Fruit fly (Drosophila melanogaster) whole organism, embryonic: Measurements from ENCODE around the gene sff.

Source experiments
- Bteb2 ChIP-seq: fragments of 200-800 bp; sonication (Bioruptor generic); optimal IDR thresholded peaks from 2 replicates; lab custom pipeline; 2016; ENCODE audit warnings: missing biosample characterization, missing genetic modification characterization
- CG12659 ChIP-seq: fragments of 200-800 bp; sonication (Bioruptor generic); optimal IDR thresholded peaks from 3 replicates; lab custom pipeline; 2017; ENCODE audit warnings: mild to moderate bottlenecking, missing biosample characterization, missing genetic modification reagents, missing genetic modification characterization
- CG14050 ChIP-seq: fragments of 200-800 bp; sonication (Bioruptor generic); IDR thresholded peaks from 3 replicates; pipeline ENCODE4 v1.3.6; 2022; ENCODE audit warnings: missing biosample characterization, missing genetic modification characterization
- CG15269 ChIP-seq: fragments of 200-800 bp; sonication (Bioruptor generic); optimal IDR thresholded peaks from 2 replicates; lab custom pipeline; 2018; ENCODE audit warnings: missing biosample characterization, mild to moderate bottlenecking, missing genetic modification characterization, moderate library complexity
- CG15514 ChIP-seq: fragments of 200-800 bp; sonication (Bioruptor generic); optimal IDR thresholded peaks from 3 replicates; lab custom pipeline; 2017; ENCODE audit warnings: missing biosample characterization, missing genetic modification characterization, mild to moderate bottlenecking, moderate library complexity, missing genetic modification reagents
- CG15601 ChIP-seq: fragments of 200-800 bp; sonication (Bioruptor generic); optimal IDR thresholded peaks from 3 replicates; lab custom pipeline; 2019; ENCODE audit warnings: missing biosample characterization, mild to moderate bottlenecking, missing genetic modification characterization, moderate library complexity
- CG1647 ChIP-seq: fragments of 200-800 bp; sonication (Bioruptor generic); optimal IDR thresholded peaks from 3 replicates; lab custom pipeline; 2016; ENCODE audit warnings: missing biosample characterization, missing genetic modification characterization
- CG17186 ChIP-seq: fragments of 200-800 bp; sonication (Bioruptor generic); optimal IDR thresholded peaks from 3 replicates; lab custom pipeline; 2017; ENCODE audit warnings: missing biosample characterization, missing genetic modification reagents, missing genetic modification characterization
- CG17802 ChIP-seq: fragments of 200-800 bp; sonication (Bioruptor generic); optimal IDR thresholded peaks from 2 replicates; lab custom pipeline; 2018; ENCODE audit warnings: missing biosample characterization, mild to moderate bottlenecking, missing genetic modification characterization, moderate library complexity
- CG18262 ChIP-seq: fragments of 200-800 bp; optimal IDR thresholded peaks from 3 replicates; lab custom pipeline; 2019; ENCODE audit warnings: missing biosample characterization, mild to moderate bottlenecking, missing genetic modification characterization, moderate library complexity
- CG3065 ChIP-seq: fragments of 200-800 bp; sonication (Bioruptor generic); optimal IDR thresholded peaks from 2 replicates; lab custom pipeline; 2016; ENCODE audit warnings: missing biosample characterization, missing genetic modification characterization
- CG3281 ChIP-seq: fragments of 200-800 bp; sonication (Bioruptor generic); optimal IDR thresholded peaks from 3 replicates; lab custom pipeline; 2017; ENCODE audit warnings: missing biosample characterization, mild to moderate bottlenecking, missing genetic modification characterization
- CG3847 ChIP-seq: fragments of 200-800 bp; sonication (Bioruptor generic); IDR thresholded peaks from 2 replicates; pipeline ENCODE4 v1.3.6; 2022; ENCODE audit warnings: missing biosample characterization, missing genetic modification characterization
- CG6654 ChIP-seq: fragments of 200-800 bp; sonication (Bioruptor generic); optimal IDR thresholded peaks from 2 replicates; lab custom pipeline; 2017; ENCODE audit warnings: missing biosample characterization, mild to moderate bottlenecking, missing genetic modification characterization
- CG7786 ChIP-seq: fragments of 200-800 bp; sonication (Bioruptor generic); optimal IDR thresholded peaks from 2 replicates; lab custom pipeline; 2016; ENCODE audit warnings: missing biosample characterization, missing genetic modification characterization
- CG8089 ChIP-seq: fragments of 200-800 bp; sonication (Bioruptor generic); optimal IDR thresholded peaks from 3 replicates; lab custom pipeline; 2016; ENCODE audit warnings: missing biosample characterization, missing genetic modification characterization
- CG8290 ChIP-seq, 3 experiments: fragments of 200-800 bp; sonication (Bioruptor generic); optimal IDR thresholded peaks; 2 replicates each; lab custom pipeline; 2016 to 2019; ENCODE audit warnings: missing biosample characterization in 3 of 3, missing genetic modification characterization in 3 of 3, mild to moderate bottlenecking in 2 of 3, moderate library complexity in 1 of 3
- CG8944 ChIP-seq: fragments of 200-800 bp; sonication (Bioruptor generic); optimal IDR thresholded peaks from 3 replicates; lab custom pipeline; 2016; ENCODE audit warnings: missing biosample characterization, missing genetic modification characterization
- CG9437 ChIP-seq: fragments of 200-800 bp; sonication (Bioruptor generic); optimal IDR thresholded peaks from 2 replicates; lab custom pipeline; 2018; ENCODE audit warnings: missing biosample characterization, mild to moderate bottlenecking, missing genetic modification characterization
- CTCF ChIP-seq: fragments of 200-800 bp; sonication (Bioruptor generic); optimal IDR thresholded peaks from 2 replicates; lab custom pipeline; 2017; ENCODE audit warnings: missing biosample characterization, mild to moderate bottlenecking, missing genetic modification characterization, moderate library complexity
- Dbx ChIP-seq: fragments of 200-800 bp; sonication (Bioruptor generic); IDR thresholded peaks from 3 replicates; pipeline ENCODE4 v1.3.6; 2022; ENCODE audit warnings: missing biosample characterization, missing genetic modification characterization
- Dll ChIP-seq: fragments of 200-800 bp; sonication (Bioruptor generic); IDR thresholded peaks from 4 replicates; pipeline ENCODE4 v1.3.6; 2022; ENCODE audit warnings: missing biosample characterization, missing genetic modification characterization; ENCODE audit not compliant: partially characterized antibody
- Dp ChIP-seq: fragments of 200-800 bp; sonication (Bioruptor generic); optimal IDR thresholded peaks from 2 replicates; lab custom pipeline; 2018; ENCODE audit warnings: missing biosample characterization, mild to moderate bottlenecking, missing genetic modification characterization, moderate library complexity
- E2f1 ChIP-seq: fragments of 200-800 bp; sonication (Bioruptor generic); IDR thresholded peaks from 2 replicates; pipeline ENCODE4 v1.3.6; 2022; ENCODE audit warnings: missing biosample characterization, missing genetic modification characterization
- Lhr ChIP-seq: fragments of 200-800 bp; sonication (Bioruptor generic); optimal IDR thresholded peaks from 3 replicates; lab custom pipeline; 2017; ENCODE audit warnings: mild to moderate bottlenecking, missing biosample characterization, missing genetic modification reagents, missing genetic modification characterization
- Med ChIP-seq: fragments of 200-800 bp; sonication (Bioruptor generic); peaks from one replicate; lab custom pipeline; 2016; ENCODE audit warnings: missing biosample characterization, missing genetic modification characterization, mild to moderate bottlenecking, inconsistent platforms, moderate library complexity
- Nf-YC ChIP-seq: fragments of 200-800 bp; optimal IDR thresholded peaks from 3 replicates; lab custom pipeline; 2019; ENCODE audit warnings: missing biosample characterization, mild to moderate bottlenecking, missing genetic modification characterization, moderate library complexity
- Opbp ChIP-seq: fragments of 200-800 bp; sonication (Bioruptor generic); IDR thresholded peaks from 3 replicates; pipeline ENCODE4 v1.3.6; 2022; ENCODE audit warnings: missing biosample characterization, missing genetic modification characterization; ENCODE audit not compliant: partially characterized antibody
- Rfx ChIP-seq: fragments of 200-800 bp; sonication (Bioruptor generic); IDR thresholded peaks from 2 replicates; pipeline ENCODE4 v1.3.6; 2022; ENCODE audit warnings: missing biosample characterization, missing genetic modification characterization
- Usf ChIP-seq: fragments of 200-800 bp; sonication (Bioruptor generic); optimal IDR thresholded peaks from 2 replicates; lab custom pipeline; 2017; ENCODE audit warnings: missing genotype, missing biosample characterization, missing genetic modification characterization
- YL-1 ChIP-seq: fragments of 200-800 bp; sonication (Bioruptor generic); optimal IDR thresholded peaks from 3 replicates; lab custom pipeline; 2017; ENCODE audit warnings: missing biosample characterization, mild to moderate bottlenecking, missing genetic modification characterization
- ab ChIP-seq: fragments of 200-800 bp; sonication (Bioruptor generic); optimal IDR thresholded peaks from 2 replicates; lab custom pipeline; 2016; ENCODE audit warnings: missing biosample characterization, missing genetic modification characterization
- abd-A ChIP-seq: fragments of 200-800 bp; sonication (Bioruptor generic); optimal IDR thresholded peaks from 3 replicates; lab custom pipeline; 2019; ENCODE audit warnings: missing biosample characterization, mild to moderate bottlenecking, missing genetic modification characterization, moderate library complexity
- cas ChIP-seq: fragments of 200-800 bp; sonication (Bioruptor generic); IDR thresholded peaks from 2 replicates; pipeline ENCODE4 v1.3.6; 2022; ENCODE audit warnings: missing biosample characterization, missing genetic modification characterization
- chinmo ChIP-seq: fragments of 200-800 bp; sonication (Bioruptor generic); IDR thresholded peaks from 4 replicates; pipeline ENCODE4 v1.3.6; 2022; ENCODE audit warnings: missing biosample characterization, missing genetic modification characterization; ENCODE audit not compliant: partially characterized antibody
- emc ChIP-seq: fragments of 200-800 bp; sonication (Bioruptor generic); optimal IDR thresholded peaks from 2 replicates; lab custom pipeline; 2016; ENCODE audit warnings: missing biosample characterization, missing genetic modification characterization
- en ChIP-seq: fragments of 200-800 bp; sonication (Bioruptor generic); optimal IDR thresholded peaks from 2 replicates; lab custom pipeline; 2016; ENCODE audit warnings: missing biosample characterization, missing genetic modification characterization
- fd3F ChIP-seq: fragments of 200-800 bp; sonication (Bioruptor generic); optimal IDR thresholded peaks from 2 replicates; lab custom pipeline; 2018; ENCODE audit warnings: missing biosample characterization, mild to moderate bottlenecking, missing genetic modification characterization, moderate library complexity
- her ChIP-seq: fragments of 200-800 bp; sonication (Bioruptor generic); optimal IDR thresholded peaks from 2 replicates; lab custom pipeline; 2016; ENCODE audit warnings: missing biosample characterization, missing genetic modification characterization
- lbe ChIP-seq: fragments of 200-800 bp; sonication (Bioruptor generic); optimal IDR thresholded peaks from 2 replicates; lab custom pipeline; 2016; ENCODE audit warnings: missing biosample characterization, mild to moderate bottlenecking, missing genetic modification characterization
- lola ChIP-seq, 3 experiments: fragments of >200 bp in 2 of 3; fragments of 200-800 bp in 1 of 3; sonication (Bioruptor generic) in 1 of 3; optimal IDR thresholded peaks; 2 replicates each; lab custom pipeline; 2017 to 2019; ENCODE audit warnings: missing biosample characterization in 3 of 3, missing genetic modification characterization in 3 of 3, mild to moderate bottlenecking in 1 of 3, moderate library complexity in 1 of 3
- mld ChIP-seq: fragments of 200-800 bp; sonication (Bioruptor generic); IDR thresholded peaks from 3 replicates; pipeline ENCODE4 v1.3.6; 2022; ENCODE audit warnings: missing biosample characterization, missing genetic modification characterization; ENCODE audit not compliant: partially characterized antibody
- rib ChIP-seq: fragments of 200-800 bp; sonication (Bioruptor generic); IDR thresholded peaks from 2 replicates; pipeline ENCODE4 v1.3.6; 2022; ENCODE audit warnings: missing biosample characterization, missing genetic modification characterization
- run ChIP-seq: fragments of 200-800 bp; sonication (Bioruptor generic); optimal IDR thresholded peaks from 3 replicates; lab custom pipeline; 2018; ENCODE audit warnings: missing biosample characterization, mild to moderate bottlenecking, missing genetic modification characterization
- sd ChIP-seq: fragments of 200-800 bp; sonication (Bioruptor generic); optimal IDR thresholded peaks from 3 replicates; lab custom pipeline; 2018; ENCODE audit warnings: missing biosample characterization, mild to moderate bottlenecking, missing genetic modification characterization, moderate library complexity
- sob ChIP-seq: fragments of 200-800 bp; sonication (Bioruptor generic); IDR thresholded peaks from 2 replicates; pipeline ENCODE4 v1.3.6; 2022; ENCODE audit warnings: missing biosample characterization, missing genetic modification characterization
- sqz ChIP-seq: fragments of 200-800 bp; sonication (Bioruptor generic); optimal IDR thresholded peaks from 3 replicates; lab custom pipeline; 2018; ENCODE audit warnings: missing biosample characterization, mild to moderate bottlenecking, missing genetic modification characterization
- ssp ChIP-seq: fragments of 200-800 bp; sonication (Bioruptor generic); IDR thresholded peaks from 2 replicates; pipeline ENCODE4 v1.3.6; 2022; ENCODE audit warnings: missing biosample characterization, missing genetic modification characterization
- unc-4 ChIP-seq: fragments of 200-800 bp; sonication (Bioruptor generic); IDR thresholded peaks from 2 replicates; pipeline ENCODE4 v1.3.6; 2022; ENCODE audit warnings: missing biosample characterization, missing genetic modification characterization; ENCODE audit not compliant: partially characterized antibody
- wek ChIP-seq: fragments of 200-800 bp; sonication (Bioruptor generic); optimal IDR thresholded peaks from 3 replicates; lab custom pipeline; 2018; ENCODE audit warnings: missing biosample characterization, mild to moderate bottlenecking, missing genetic modification characterization, moderate library complexity
- zfh2 ChIP-seq: fragments of 200-800 bp; sonication (Bioruptor generic); optimal IDR thresholded peaks from 2 replicates; lab custom pipeline; 2016; ENCODE audit warnings: missing biosample characterization, missing genetic modification characterization

The sff gene

dm6 chr3L:15923352-15923751 is 1.3 kb downstream of the sff start (continued):
- TF ChIP-seq lola (GFP tag; optimal IDR thresholded peaks at IDR 0.05; lab: Kevin White, UChicago) (no peak), Rfx (GFP tag; lab: Robert Waterston, UW) (peak; percentile 38), CG8089 (no peak), CG15601 (tag; lab: Kevin White, UChicago) (peak; percentile 32), Bteb2 (GFP tag; lab: Kevin White, UChicago) (no peak), CG1647 (GFP tag; lab: Kevin White, UChicago) (no peak), CG15269 (peak; percentile 58), cas (0 out of 2 replicates have a peak, but pooled peaks have one; percentile 21), CG3065 (GFP tag; lab: Kevin White, UChicago) (no peak), CG15514 (peak; percentile 16), sd (tag; lab: Kevin White, UChicago) (no peak), Opbp (no peak), mld (GFP tag; lab: Robert Waterston, UW) (no peak), sqz (GFP tag; lab: Kevin White, UChicago) (no peak), rib (GFP tag; lab: Robert Waterston, UW) (no peak), chinmo (GFP tag; lab: Robert Waterston, UW) (no peak), Usf (GFP tag; lab: Kevin White, UChicago) (no peak), run (tag; lab: Kevin White, UChicago) (no peak), CG18262 (peak; percentile 52), ab (GFP tag; lab: Kevin White, UChicago) (no peak), Lhr (GFP tag; lab: Kevin White, UChicago) (no peak), wek (GFP tag; lab: Kevin White, UChicago) (no peak), CG12659 (peak; percentile 15), Nf-YC (tag; lab: Kevin White, UChicago) (no peak), CG9437 (GFP tag; lab: Kevin White, UChicago) (no peak), CG17186 (GFP tag; lab: Kevin White, UChicago) (no peak), unc-4 (no peak), CG17802 (tag; lab: Kevin White, UChicago) (no peak), en (no peak), lbe (no peak), YL-1 (GFP tag; lab: Kevin White, UChicago) (no peak), CG6654 (GFP tag; lab: Kevin White, UChicago) (no peak), CG7786 (GFP tag; lab: Kevin White, UChicago) (no peak), CG3281 (GFP tag; lab: Kevin White, UChicago) (peak; percentile 33), Dll (no peak), CG14050 (no peak), CTCF (GFP tag; lab: Kevin White, UChicago) (no peak), sob (GFP tag; lab: Robert Waterston, UW) (0 out of 2 replicates have a peak, but pooled peaks have one; percentile 20), Dbx (GFP tag; lab: Robert Waterston, UW) (no peak), her (GFP tag; lab: Kevin White, UChicago) (no peak), E2f1 (GFP tag; lab: Robert Waterston, UW) (peak; percentile 33; the same call in 1 of the 2 replicates), Dp (no peak), ssp (GFP tag; lab: Robert Waterston, UW) (no peak), emc (no peak), Med (GFP tag; lab: Kevin White, UChicago) (no peak), abd-A (no peak), CG3847 (GFP tag; lab: Robert Waterston, UW) (peak; percentile 31; the same call in 1 of the 2 replicates), fd3F (peak; percentile 10), CG8290 (GFP tag; optimal IDR thresholded peaks at IDR 0.05; lab: Kevin White, UChicago) (no peak), CG8290 (tag; optimal IDR thresholded peaks at IDR 0.05; lab: Kevin White, UChicago) (no peak), CG8944 (GFP tag; lab: Kevin White, UChicago) (no peak), zfh2 (GFP tag; lab: Kevin White, UChicago) (no peak)
